Fruit fly (Drosophila melanogaster): ENCODE results near the gene CG4440.

CG4440 gene

DNA sequence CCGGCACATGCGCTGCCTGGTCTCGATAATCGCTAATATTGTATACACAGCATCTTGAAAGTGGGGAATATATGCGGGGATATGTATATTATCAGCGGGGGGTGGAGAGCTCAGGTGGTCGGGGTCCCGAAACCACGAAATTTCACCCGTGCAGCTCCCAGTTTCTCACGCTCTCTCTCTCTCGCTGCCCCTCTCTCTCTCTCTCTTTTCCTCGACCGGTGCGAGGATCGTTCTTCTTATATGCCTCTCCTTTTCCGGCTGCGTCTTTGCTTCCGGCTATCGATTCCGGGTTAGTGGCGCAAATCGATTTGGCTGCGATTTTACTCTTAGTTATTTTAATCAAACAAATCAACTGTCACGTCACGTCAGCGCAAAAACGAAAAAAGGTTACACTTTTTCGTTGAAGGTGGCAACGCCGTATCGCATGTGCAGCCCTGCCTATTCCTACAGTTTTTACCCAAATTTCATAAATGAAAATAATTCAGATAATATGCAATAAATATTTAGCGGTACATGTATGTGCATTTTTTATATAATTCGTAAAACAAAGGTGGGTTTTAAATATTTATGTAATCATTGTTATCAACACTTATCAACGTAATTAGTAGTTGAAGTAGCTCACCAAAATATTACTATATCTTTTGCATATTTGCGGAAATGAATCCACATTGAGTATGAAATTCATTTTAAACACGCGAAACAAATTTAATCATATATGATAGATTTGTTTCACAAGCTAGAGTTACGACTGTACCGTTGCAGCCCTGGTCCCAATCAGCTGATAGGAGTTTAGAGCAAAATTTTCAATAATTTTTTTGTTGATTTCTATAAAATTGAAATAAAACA lies 30.0 kb upstream of the CG4440 start, which contains the start of the genes heix and CG17328:
Gene heix (minus strand): TSS at position 393 of the 846 bp plus-strand sequence.
Gene CG17328 (plus strand): TSS at position 478 of the 846 bp plus-strand sequence.
- TF ChIP-seq CG17801 (GFP tag; optimal IDR thresholded peaks at IDR 0.05; ENCODE audit: partially characterized antibody), result peak; percentile 55

DNA sequence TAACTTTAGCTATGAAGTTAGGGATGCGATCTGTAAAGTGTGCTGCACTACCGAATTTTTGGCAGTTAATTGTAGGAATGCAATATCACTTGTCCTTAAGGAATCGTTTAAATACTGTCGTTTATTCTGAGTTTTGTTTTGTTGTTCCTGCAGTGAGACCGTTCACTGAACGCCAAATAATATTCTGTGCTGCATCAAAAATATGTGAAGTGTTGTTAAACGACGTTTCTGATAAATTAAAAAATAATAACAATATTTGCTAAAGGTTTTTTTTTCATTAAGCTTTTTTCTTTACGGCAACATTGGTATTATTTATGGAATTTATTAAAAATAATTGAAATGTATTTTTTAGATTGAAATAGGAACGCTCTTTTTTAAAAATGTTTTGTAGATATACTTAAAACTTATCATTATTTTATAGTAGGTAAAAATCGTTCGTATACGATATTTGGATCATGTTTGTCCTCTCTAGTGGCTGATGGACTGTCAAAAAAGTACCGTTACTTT lies 26.9 kb upstream of the CG4440 start, which contains the start of gene GMF:
Gene GMF (minus strand): TSS at position 182 of the 507 bp plus-strand sequence.
- peak; percentile 51 for TF ChIP-seq CG17801 (GFP tag; optimal IDR thresholded peaks at IDR 0.05; ENCODE audit: partially characterized antibody)

DNA sequence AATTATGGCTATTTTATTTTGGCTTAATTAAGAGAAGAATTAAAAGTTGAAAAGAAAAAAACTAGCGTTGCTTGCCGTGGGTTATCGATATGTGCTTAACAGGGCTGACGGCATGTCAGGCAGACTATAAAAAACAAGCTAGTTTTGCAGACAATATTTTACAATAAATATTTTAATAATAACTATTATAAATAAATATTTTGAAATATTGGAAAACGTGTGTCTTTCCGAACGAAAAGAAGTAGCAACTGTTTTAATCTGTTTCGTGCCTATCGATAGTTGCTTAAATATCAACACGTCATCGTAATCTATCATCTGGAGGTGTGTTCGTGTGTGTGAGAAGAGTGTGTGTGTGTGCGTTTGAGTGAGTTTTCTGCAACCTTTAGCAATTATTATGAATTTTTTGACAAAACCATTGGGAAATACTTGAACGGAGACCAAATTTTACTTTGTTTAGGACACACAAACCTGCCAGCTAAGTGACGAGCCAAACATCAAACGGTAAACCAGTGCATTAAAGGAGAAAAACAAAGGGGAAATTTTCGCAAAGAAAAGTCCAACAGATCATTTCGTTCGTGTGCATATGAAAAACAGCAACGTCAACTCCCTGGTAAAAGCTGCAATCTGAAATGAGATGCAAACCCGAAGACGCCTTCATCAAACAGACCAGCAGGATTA lies 22.6 kb upstream of the CG4440 start, which contains the start of the genes CG5861 and Syx5:
Gene CG5861 (minus strand): TSS at position 273 of the 678 bp plus-strand sequence.
Gene Syx5 (plus strand): TSS at position 321 of the 678 bp plus-strand sequence.
- TF ChIP-seq CG17801 (GFP tag; optimal IDR thresholded peaks at IDR 0.05; ENCODE audit: partially characterized antibody), result peak; percentile 84

- peak; percentile 23 for TF ChIP-seq CG17801 (GFP tag; optimal IDR thresholded peaks at IDR 0.05; ENCODE audit: partially characterized antibody)
Measured at dm6 chr2L:16310648-16311047, 19.1 kb upstream of the CG4440 start, which contains the start of the genes cni and fzy. Gene cni (minus strand): TSS chr2L:16310726. Gene fzy (plus strand): TSS chr2L:16310956.

- peak; percentile 71 for TF ChIP-seq CG17801 (GFP tag; optimal IDR thresholded peaks at IDR 0.05; ENCODE audit: partially characterized antibody)
Measured at dm6 chr2L:16315027-16315426, 14.7 kb upstream of the CG4440 start.

dm6 chr2L:16315844-16316243 lies 13.9 kb upstream of the CG4440 start:
- TF ChIP-seq CG17801 (GFP tag; optimal IDR thresholded peaks at IDR 0.05; ENCODE audit: partially characterized antibody), result no peak

- no peak for TF ChIP-seq CG17801 (GFP tag; optimal IDR thresholded peaks at IDR 0.05; ENCODE audit: partially characterized antibody)
Measured at dm6 chr2L:16316410-16316809, 13.3 kb upstream of the CG4440 start.

dm6 chr2L:16317131-16317530 lies 12.6 kb upstream of the CG4440 start:
- TF ChIP-seq CG17801 (GFP tag; optimal IDR thresholded peaks at IDR 0.05; ENCODE audit: partially characterized antibody), result no peak

dm6 chr2L:16317777-16318610 lies 11.7 kb upstream of the CG4440 start:
- TF ChIP-seq CG17801 (GFP tag; optimal IDR thresholded peaks at IDR 0.05; ENCODE audit: partially characterized antibody), result no peak

DNA sequence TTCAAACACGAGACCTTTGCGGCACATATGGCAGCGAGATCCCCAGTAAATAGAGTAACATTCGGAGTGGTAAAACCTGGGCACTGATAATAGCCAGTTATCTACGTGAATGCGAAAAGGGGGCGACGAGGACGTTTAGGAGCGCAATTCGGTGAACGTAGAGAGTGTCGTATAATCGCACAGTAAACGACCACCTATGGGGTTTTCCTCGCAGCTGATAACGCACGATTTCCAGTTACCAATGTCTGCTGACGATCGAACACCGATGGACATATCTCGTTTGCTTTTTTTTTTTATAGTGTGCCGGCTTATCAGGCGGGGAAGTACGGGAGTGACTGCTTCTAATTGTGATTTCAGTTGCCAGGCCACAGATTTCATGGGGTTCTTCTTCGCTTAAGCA lies 10.0 kb upstream of the CG4440 start:
- no peak for TF ChIP-seq CG17801 (GFP tag; optimal IDR thresholded peaks at IDR 0.05; ENCODE audit: partially characterized antibody)

DNA sequence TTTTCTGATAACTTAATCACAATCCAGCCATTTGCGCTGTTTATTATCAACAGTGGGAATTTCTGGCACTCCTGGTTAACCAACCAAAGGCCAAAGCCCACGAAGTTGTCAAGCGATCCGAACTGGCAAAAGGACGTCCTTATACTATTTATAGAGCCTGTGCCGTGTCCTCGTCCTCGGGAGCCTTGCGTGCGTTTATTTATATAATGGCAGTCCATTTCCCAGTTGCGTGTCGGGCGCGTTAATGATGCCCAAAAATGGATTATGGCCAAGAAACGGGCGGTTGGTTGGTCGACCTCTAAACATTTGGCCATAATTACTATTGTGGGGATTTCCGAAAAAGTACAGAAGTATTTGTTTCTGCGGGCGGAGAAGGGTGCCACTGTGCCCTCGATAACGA lies 9.3 kb upstream of the CG4440 start:
- TF ChIP-seq CG17801 (GFP tag; optimal IDR thresholded peaks at IDR 0.05; ENCODE audit: partially characterized antibody), result no peak

DNA sequence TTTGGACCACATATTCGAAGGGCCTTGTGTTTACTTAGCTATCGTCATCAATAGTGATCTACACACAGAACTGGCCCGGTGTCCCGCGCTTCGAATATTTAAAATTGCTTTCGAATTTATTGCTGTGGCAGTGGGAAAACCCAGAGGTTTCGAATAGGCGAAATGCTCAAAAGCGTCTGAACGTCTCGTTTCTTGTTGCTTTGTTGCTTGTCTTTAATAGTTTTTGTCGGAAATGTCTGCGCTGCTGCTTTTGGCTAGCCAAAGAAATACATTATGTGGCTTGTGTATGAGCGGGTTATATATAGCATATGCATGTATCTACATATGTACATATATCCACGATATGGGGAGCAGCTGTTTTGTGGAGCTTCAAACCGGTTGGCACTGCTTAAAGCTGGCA lies 8.5 kb upstream of the CG4440 start:
- no peak for TF ChIP-seq CG17801 (GFP tag; optimal IDR thresholded peaks at IDR 0.05; ENCODE audit: partially characterized antibody)

- TF ChIP-seq CG17801 (GFP tag; optimal IDR thresholded peaks at IDR 0.05; ENCODE audit: partially characterized antibody), result no peak
Measured at dm6 chr2L:16321872-16322631, 7.7 kb upstream of the CG4440 start.

DNA sequence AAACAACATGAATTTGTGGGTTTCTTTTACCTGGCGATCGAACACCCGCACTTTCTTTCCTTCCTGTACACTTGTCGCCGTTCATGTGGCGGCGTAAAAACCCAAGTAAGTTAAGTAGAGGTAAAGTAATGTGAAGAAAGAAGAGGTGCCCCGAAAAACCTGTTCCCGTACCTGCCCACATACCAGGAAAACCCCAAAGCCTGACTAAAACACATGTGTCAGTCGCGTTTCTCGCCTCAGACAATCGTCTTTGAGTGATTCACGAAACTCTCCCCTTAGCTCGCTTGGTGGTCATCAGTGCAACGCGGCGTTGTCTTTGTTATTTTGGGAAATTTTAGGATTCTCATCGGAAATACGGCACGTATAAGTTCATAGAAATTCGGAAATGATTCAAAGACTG lies 6.2 kb upstream of the CG4440 start:
- TF ChIP-seq CG17801 (GFP tag; optimal IDR thresholded peaks at IDR 0.05; ENCODE audit: partially characterized antibody), result no peak

All from ovary, adult (tissue).